Worm (Caenorhabditis elegans): ENCODE results near the gene F55C9.6.

DNA sequence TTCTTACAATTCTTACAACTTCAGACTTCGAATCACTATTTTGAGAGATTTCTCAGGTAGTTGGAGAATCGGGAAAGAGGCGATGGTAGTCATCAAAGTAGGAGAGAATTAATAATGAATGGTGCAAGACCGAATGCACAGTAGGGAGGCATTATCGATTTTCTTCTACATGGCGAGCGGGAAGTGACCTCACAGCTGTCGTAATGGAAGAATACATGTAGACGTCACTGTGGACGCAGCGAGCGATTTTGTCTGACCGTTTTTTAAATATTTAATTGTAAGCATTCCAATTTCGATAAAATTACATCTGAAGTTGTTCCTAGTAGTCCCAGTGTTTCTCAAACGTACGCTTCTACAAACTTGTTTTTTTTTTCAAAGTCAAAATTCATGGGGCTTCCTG is 13.0 kb upstream of the F55C9.6 start, which contains the start of gene F55C9.11:
- TF ChIP-seq nhr-237 (tag; optimal IDR thresholded peaks at IDR 0.05) (no peak), unc-39 (tag; optimal IDR thresholded peaks at IDR 0.05) (no peak), mdl-1 (tag; optimal IDR thresholded peaks at IDR 0.05) (no peak), ZK546.5 (tag; optimal IDR thresholded peaks at IDR 0.05) (no peak), pha-4 (tag; optimal IDR thresholded peaks at IDR 0.05) (no peak), zag-1 (tag; optimal IDR thresholded peaks at IDR 0.05) (no peak), elt-2 (tag; optimal IDR thresholded peaks at IDR 0.05) (no peak), ceh-9 (tag; optimal IDR thresholded peaks at IDR 0.05) (no peak), jun-1 (tag; optimal IDR thresholded peaks at IDR 0.05) (no peak), ama-1 (optimal IDR thresholded peaks at IDR 0.05) (no peak), nhr-12 (tag; optimal IDR thresholded peaks at IDR 0.05) (no peak)

All from whole organism, L3 larva.